Fruit fly (Drosophila melanogaster) whole organism, embryonic: Measurements from ENCODE around the gene CG8097.
A peak's percentile ranks its signal among the peaks of the same experiment; 100 is the strongest.

Experiments
- Ada2b ChIP-seq: fragments of 200-800 bp; sonication (Bioruptor generic); IDR thresholded peaks from 2 replicates; pipeline ENCODE4 v1.3.6; 2022; ENCODE audit warnings: missing biosample characterization, missing genetic modification characterization
- B-H2 ChIP-seq: fragments of 200-800 bp; sonication (Bioruptor generic); optimal IDR thresholded peaks from 2 replicates; lab custom pipeline; 2018; ENCODE audit warnings: missing biosample characterization, mild to moderate bottlenecking, missing genetic modification characterization
- Blimp-1 ChIP-seq: fragments of 200-800 bp; sonication (Bioruptor generic); optimal IDR thresholded peaks from 3 replicates; lab custom pipeline; 2018; ENCODE audit warnings: missing biosample characterization, missing genetic modification characterization, mild to moderate bottlenecking, moderate library complexity, missing genetic modification reagents
- C15 ChIP-seq: fragments of 200-800 bp; sonication (Bioruptor generic); IDR thresholded peaks from 3 replicates; pipeline ENCODE4 v1.3.6; 2022; ENCODE audit warnings: missing biosample characterization, missing genetic modification characterization
- CG11456 ChIP-seq: fragments of 200-800 bp; sonication (Bioruptor generic); IDR thresholded peaks from 3 replicates; pipeline ENCODE4 v1.3.6; 2022; ENCODE audit warnings: missing biosample characterization, missing genetic modification characterization
- CG11504 ChIP-seq: fragments of 200-800 bp; sonication (Bioruptor generic); optimal IDR thresholded peaks from 3 replicates; lab custom pipeline; 2019; ENCODE audit warnings: missing biosample characterization, mild to moderate bottlenecking, missing genetic modification characterization, moderate library complexity
- CG13287 ChIP-seq: fragments of 200-800 bp; sonication (Bioruptor generic); IDR thresholded peaks from 2 replicates; pipeline ENCODE4 v1.3.6; 2022; ENCODE audit warnings: missing biosample characterization, missing genetic modification characterization; ENCODE audit not compliant: partially characterized antibody
- CG13424 ChIP-seq: fragments of 200-800 bp; sonication (Bioruptor generic); optimal IDR thresholded peaks from 2 replicates; lab custom pipeline; 2019; ENCODE audit warnings: missing biosample characterization, mild to moderate bottlenecking, missing genetic modification characterization, moderate library complexity
- CG14441 ChIP-seq: fragments of 200-800 bp; sonication (Bioruptor generic); IDR thresholded peaks from 2 replicates; pipeline ENCODE4 v1.3.6; 2022; ENCODE audit warnings: missing biosample characterization, missing genetic modification characterization
- CG15269 ChIP-seq: fragments of 200-800 bp; sonication (Bioruptor generic); optimal IDR thresholded peaks from 2 replicates; lab custom pipeline; 2018; ENCODE audit warnings: missing biosample characterization, mild to moderate bottlenecking, missing genetic modification characterization, moderate library complexity
- CG1602 ChIP-seq: fragments of 200-800 bp; sonication (Bioruptor generic); optimal IDR thresholded peaks from 3 replicates; lab custom pipeline; 2016; ENCODE audit warnings: missing biosample characterization, missing genetic modification characterization
- CG2120 ChIP-seq: fragments of 200-800 bp; sonication (Bioruptor generic); optimal IDR thresholded peaks from 3 replicates; lab custom pipeline; 2016; ENCODE audit warnings: missing biosample characterization, missing genetic modification characterization
- CG31441 ChIP-seq: fragments of 200-800 bp; sonication (Bioruptor generic); IDR thresholded peaks from 2 replicates; pipeline ENCODE4 v1.3.6; 2022; ENCODE audit warnings: missing biosample characterization, missing genetic modification characterization
- CG33213 ChIP-seq: fragments of 200-800 bp; sonication (Bioruptor generic); optimal IDR thresholded peaks from 3 replicates; lab custom pipeline; 2016; ENCODE audit warnings: missing biosample characterization, missing genetic modification characterization
- CG34224 ChIP-seq: fragments of 200-800 bp; sonication (Bioruptor generic); IDR thresholded peaks from 3 replicates; pipeline ENCODE4 v1.3.6; 2022; ENCODE audit warnings: missing biosample characterization, missing genetic modification characterization; ENCODE audit not compliant: partially characterized antibody
- CG34376 ChIP-seq: fragments of 200-800 bp; sonication (Bioruptor generic); optimal IDR thresholded peaks from 2 replicates; lab custom pipeline; 2018; ENCODE audit warnings: missing biosample characterization, mild to moderate bottlenecking, missing genetic modification characterization
- CG3847 ChIP-seq: fragments of 200-800 bp; sonication (Bioruptor generic); IDR thresholded peaks from 2 replicates; pipeline ENCODE4 v1.3.6; 2022; ENCODE audit warnings: missing biosample characterization, missing genetic modification characterization
- CG7786 ChIP-seq: fragments of 200-800 bp; sonication (Bioruptor generic); optimal IDR thresholded peaks from 2 replicates; lab custom pipeline; 2016; ENCODE audit warnings: missing biosample characterization, missing genetic modification characterization
- CG8290 ChIP-seq, 3 experiments: fragments of 200-800 bp; sonication (Bioruptor generic); optimal IDR thresholded peaks; 2 replicates each; lab custom pipeline; 2016 to 2019; ENCODE audit warnings: missing biosample characterization in 3 of 3, missing genetic modification characterization in 3 of 3, mild to moderate bottlenecking in 2 of 3, moderate library complexity in 1 of 3
- CG9932 ChIP-seq: fragments of 200-800 bp; sonication (Bioruptor generic); IDR thresholded peaks from 2 replicates; pipeline ENCODE4 v1.3.6; 2022; ENCODE audit warnings: missing biosample characterization, missing genetic modification characterization
- Dp ChIP-seq: fragments of 200-800 bp; sonication (Bioruptor generic); optimal IDR thresholded peaks from 2 replicates; lab custom pipeline; 2018; ENCODE audit warnings: missing biosample characterization, mild to moderate bottlenecking, missing genetic modification characterization, moderate library complexity
- Ets65A ChIP-seq: fragments of 200-800 bp; sonication (Bioruptor generic); peaks from one replicate; lab custom pipeline; 2016; ENCODE audit warnings: missing biosample characterization, missing genetic modification characterization
- HLH3B ChIP-seq: fragments of 200-800 bp; sonication (Bioruptor generic); IDR thresholded peaks from 2 replicates; pipeline ENCODE4 v1.3.6; 2022; ENCODE audit warnings: missing biosample characterization, missing genetic modification characterization
- Hr51 ChIP-seq, 2 experiments: fragments of 200-800 bp; sonication (Bioruptor generic); optimal IDR thresholded peaks; 2 replicates in 1 of 2; 3 replicates in 1 of 2; lab custom pipeline; 2016 to 2018; ENCODE audit warnings: missing biosample characterization in 2 of 2, missing genetic modification characterization in 2 of 2, mild to moderate bottlenecking in 1 of 2, moderate library complexity in 1 of 2
- Med ChIP-seq: fragments of 200-800 bp; sonication (Bioruptor generic); peaks from one replicate; lab custom pipeline; 2016; ENCODE audit warnings: missing biosample characterization, missing genetic modification characterization, mild to moderate bottlenecking, inconsistent platforms, moderate library complexity
- Myb ChIP-seq: fragments of 200-800 bp; sonication (Bioruptor generic); optimal IDR thresholded peaks from 2 replicates; lab custom pipeline; 2016; ENCODE audit warnings: missing biosample characterization, missing genetic modification characterization
- Oli ChIP-seq: fragments of 200-800 bp; sonication (Bioruptor generic); optimal IDR thresholded peaks from 2 replicates; lab custom pipeline; 2018; ENCODE audit warnings: missing biosample characterization, mild to moderate bottlenecking, missing genetic modification characterization, moderate library complexity
- Ptx1 ChIP-seq: fragments of 200-800 bp; sonication (Bioruptor generic); IDR thresholded peaks from 2 replicates; pipeline ENCODE4 v1.3.6; 2022; ENCODE audit warnings: missing biosample characterization, missing genetic modification characterization
- Sox102F ChIP-seq: fragments of 200-800 bp; sonication (Bioruptor generic); optimal IDR thresholded peaks from 2 replicates; lab custom pipeline; 2018; ENCODE audit warnings: missing biosample characterization, mild to moderate bottlenecking, missing genetic modification characterization, moderate library complexity
- Vsx1 ChIP-seq: fragments of 200-800 bp; sonication (Bioruptor generic); optimal IDR thresholded peaks from 2 replicates; lab custom pipeline; 2017; ENCODE audit warnings: missing biosample characterization, mild to moderate bottlenecking, missing genetic modification characterization, missing genetic modification reagents
- abd-A ChIP-seq: fragments of 200-800 bp; sonication (Bioruptor generic); optimal IDR thresholded peaks from 3 replicates; lab custom pipeline; 2019; ENCODE audit warnings: missing biosample characterization, mild to moderate bottlenecking, missing genetic modification characterization, moderate library complexity
- chm ChIP-seq: fragments of 200-800 bp; sonication (Bioruptor generic); IDR thresholded peaks from 2 replicates; pipeline ENCODE4 v1.3.6; 2022; ENCODE audit warnings: missing biosample characterization, missing genetic modification characterization
- ci ChIP-seq: fragments of 200-800 bp; sonication (Bioruptor generic); IDR thresholded peaks from 3 replicates; pipeline ENCODE4 v1.3.6; 2022; ENCODE audit warnings: missing biosample characterization, missing genetic modification characterization
- dm ChIP-seq: fragments of 200-800 bp; sonication (Bioruptor generic); optimal IDR thresholded peaks from 3 replicates; lab custom pipeline; 2016; ENCODE audit warnings: missing biosample characterization, missing genetic modification characterization
- dmrt99B ChIP-seq: fragments of 200-800 bp; sonication (Bioruptor generic); optimal IDR thresholded peaks from 2 replicates; lab custom pipeline; 2018; ENCODE audit warnings: missing biosample characterization, mild to moderate bottlenecking, missing genetic modification characterization, moderate library complexity
- dysf ChIP-seq: fragments of 200-800 bp; sonication (Bioruptor generic); IDR thresholded peaks from 3 replicates; pipeline ENCODE4 v1.3.6; 2022; ENCODE audit warnings: missing biosample characterization, missing genetic modification characterization
- esg ChIP-seq: fragments of 200-800 bp; sonication (Bioruptor generic); conservative IDR thresholded peaks from 2 replicates; pipeline ENCODE4 v1.3.6; 2022; ENCODE audit warnings: missing biosample characterization, missing genetic modification characterization
- eve ChIP-seq, 2 experiments: fragments of >200 bp; optimal IDR thresholded peaks; 2 replicates each; lab custom pipeline; 2017; ENCODE audit warnings: missing biosample characterization in 2 of 2, missing genetic modification characterization in 2 of 2
- eyg ChIP-seq: fragments of 200-800 bp; sonication (Bioruptor generic); optimal IDR thresholded peaks from 3 replicates; lab custom pipeline; 2016; ENCODE audit warnings: missing biosample characterization, missing genetic modification characterization
- fd96Cb ChIP-seq: fragments of 200-800 bp; sonication (Bioruptor generic); optimal IDR thresholded peaks from 2 replicates; lab custom pipeline; 2018; ENCODE audit warnings: missing biosample characterization, mild to moderate bottlenecking, missing genetic modification characterization, moderate library complexity
- gem ChIP-seq: fragments of 200-800 bp; sonication (Bioruptor generic); optimal IDR thresholded peaks from 2 replicates; lab custom pipeline; 2019; ENCODE audit warnings: missing biosample characterization, mild to moderate bottlenecking, missing genetic modification characterization, moderate library complexity
- gro ChIP-seq: fragments of 200-800 bp; sonication (Bioruptor generic); optimal IDR thresholded peaks from 2 replicates; lab custom pipeline; 2016; ENCODE audit warnings: missing biosample characterization, missing genetic modification characterization
- gt ChIP-seq: fragments of 200-800 bp; sonication (Bioruptor generic); IDR thresholded peaks from 2 replicates; pipeline ENCODE4 v1.3.6; 2022; ENCODE audit warnings: missing biosample characterization, missing genetic modification characterization
- pan ChIP-seq, 4 experiments: fragments of >200 bp in 3 of 4; fragments of 200-800 bp in 1 of 4; sonication (Bioruptor generic) in 1 of 4; optimal IDR thresholded peaks in 3 of 4; IDR thresholded peaks in 1 of 4; 2 replicates each; pipeline versions ENCODE4 v1.3.6 to Lab custom; 2017 to 2022; ENCODE audit warnings: missing biosample characterization in 2 of 4, missing genetic modification characterization in 2 of 4, mixed read lengths in 1 of 4
- slbo ChIP-seq: fragments of 200-800 bp; sonication (Bioruptor generic); IDR thresholded peaks from 2 replicates; pipeline ENCODE4 v1.3.6; 2022; ENCODE audit warnings: missing biosample characterization, missing genetic modification characterization
- tna ChIP-seq: fragments of 200-800 bp; sonication (Bioruptor generic); IDR thresholded peaks from 2 replicates; pipeline ENCODE4 v1.3.6; 2022; ENCODE audit warnings: missing biosample characterization, missing genetic modification characterization; ENCODE audit not compliant: partially characterized antibody
- unpg ChIP-seq: fragments of 200-800 bp; sonication (Bioruptor generic); optimal IDR thresholded peaks from 3 replicates; lab custom pipeline; 2018; ENCODE audit warnings: missing biosample characterization, mild to moderate bottlenecking, missing genetic modification characterization, moderate library complexity
- zfh1 ChIP-seq: fragments of 200-800 bp; sonication (Bioruptor generic); IDR thresholded peaks from 3 replicates; pipeline ENCODE4 v1.3.6; 2022; ENCODE audit warnings: missing biosample characterization, missing genetic modification characterization
- zfh2 ChIP-seq: fragments of 200-800 bp; sonication (Bioruptor generic); optimal IDR thresholded peaks from 2 replicates; lab custom pipeline; 2016; ENCODE audit warnings: missing biosample characterization, missing genetic modification characterization

CG8097 gene

DNA sequence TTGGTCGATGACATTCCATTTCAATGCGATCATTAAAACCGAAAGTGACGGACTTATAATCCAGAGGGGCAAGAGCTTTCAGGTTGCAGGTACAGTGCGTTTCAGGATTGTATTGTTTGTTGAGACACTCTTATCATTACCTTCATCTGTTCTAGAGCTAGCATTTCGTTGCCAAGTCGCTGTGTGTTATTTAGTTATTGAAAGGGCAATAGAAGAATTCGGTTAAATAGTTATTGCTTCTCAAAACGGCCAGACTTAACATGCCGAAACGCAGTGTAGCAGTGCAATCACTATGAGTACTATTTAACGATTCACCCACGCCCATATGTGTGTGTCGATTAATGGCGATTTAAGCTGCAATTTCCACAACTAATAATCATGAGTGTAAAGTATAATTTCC, 49.7 kb downstream of the CG8097 start (continued):
- TF ChIP-seq tna (GFP tag; lab: Robert Waterston, UW): no peak
- TF ChIP-seq Oli (tag; lab: Kevin White, UChicago): peak; percentile 23
- no peak for TF ChIP-seq Vsx1
- no peak for TF ChIP-seq CG33213 (GFP tag; lab: Kevin White, UChicago)
- peak; percentile 11 for TF ChIP-seq unpg (GFP tag; lab: Kevin White, UChicago)
- TF ChIP-seq dmrt99B (tag; lab: Kevin White, UChicago): peak; percentile 32
- 0 out of 3 replicates have a peak, but pooled peaks have one; percentile 40 for TF ChIP-seq ci (GFP tag; lab: Robert Waterston, UW)
- TF ChIP-seq eve (GFP tag; optimal IDR thresholded peaks at IDR 0.05; lab: Kevin White, UChicago): peak in 1 of 2 experiments; percentile 22
- TF ChIP-seq Med (GFP tag; lab: Kevin White, UChicago): peak; percentile 68
- no peak for TF ChIP-seq esg (GFP tag; lab: Robert Waterston, UW)
- TF ChIP-seq Ptx1 (GFP tag; lab: Robert Waterston, UW): peak; percentile 33
- no peak for TF ChIP-seq CG8290 (GFP tag; optimal IDR thresholded peaks at IDR 0.05; lab: Kevin White, UChicago)
- peak in 1 of 2 experiments; percentile 17 for TF ChIP-seq CG8290 (tag; optimal IDR thresholded peaks at IDR 0.05; lab: Kevin White, UChicago)
- TF ChIP-seq Ets65A (GFP tag; lab: Kevin White, UChicago): peak; percentile 85
- peak; percentile 8 for TF ChIP-seq CG13424
- peak; percentile 39 for TF ChIP-seq CG11504 (tag; lab: Kevin White, UChicago)
- TF ChIP-seq gem (tag; lab: Kevin White, UChicago): peak; percentile 27
- no peak for TF ChIP-seq CG1602 (GFP tag; lab: Kevin White, UChicago)
- peak; percentile 15 for TF ChIP-seq CG15269 (tag; lab: Kevin White, UChicago)
- TF ChIP-seq C15 (GFP tag; lab: Robert Waterston, UW): no peak
- no peak for TF ChIP-seq CG14441
- peak in 1 of 2 experiments; percentile 27 for TF ChIP-seq Hr51 (GFP tag; optimal IDR thresholded peaks at IDR 0.05; lab: Kevin White, UChicago)
- TF ChIP-seq eyg: no peak
- TF ChIP-seq abd-A: no peak
- peak; percentile 35 for TF ChIP-seq Sox102F (GFP tag; lab: Kevin White, UChicago)
- no peak for TF ChIP-seq Ada2b (GFP tag; lab: Robert Waterston, UW)
- no peak for TF ChIP-seq chm (GFP tag; lab: Robert Waterston, UW)
- TF ChIP-seq zfh1 (GFP tag; lab: Robert Waterston, UW): 0 out of 3 replicates have a peak, but pooled peaks have one; percentile 7
- TF ChIP-seq Myb: no peak
- TF ChIP-seq Blimp-1: peak; percentile 46
- peak; percentile 16 for TF ChIP-seq fd96Cb
- TF ChIP-seq zfh2 (GFP tag; lab: Kevin White, UChicago): no peak
- 0 out of 3 replicates have a peak, but pooled peaks have one; percentile 29 for TF ChIP-seq dysf
- TF ChIP-seq, all 482 proteins: peak for 25

DNA sequence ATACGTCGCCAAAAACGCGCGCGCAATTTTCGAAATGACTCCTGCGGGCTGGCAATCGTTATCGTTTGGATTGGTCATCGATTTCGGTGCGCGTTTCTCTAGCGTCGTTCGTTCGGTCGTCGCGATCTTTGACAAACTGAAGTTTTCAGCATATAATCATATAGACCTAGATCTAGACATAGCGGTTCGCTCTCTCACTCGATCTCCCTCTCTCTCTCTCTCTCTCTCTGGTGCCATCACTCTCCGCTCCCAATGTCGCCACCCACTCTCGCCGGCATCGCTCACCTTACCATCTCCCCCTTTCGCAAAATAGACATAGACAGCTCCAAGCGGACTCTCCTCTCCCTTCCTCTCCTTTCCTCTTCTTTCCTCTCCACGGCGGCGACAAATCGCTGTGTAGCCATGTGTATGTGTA, 50.4 kb downstream of the CG8097 start, which contains the start of gene sog:
sog (minus strand) TSS at position 122 of the 415 bp plus-strand sequence.
- TF ChIP-seq B-H2 (peak; percentile 15), CG3847 (0 out of 2 replicates have a peak, but pooled peaks have one; percentile 11), CG2120 (GFP tag; lab: Kevin White, UChicago) (peak; percentile 10), dm (no peak), CG31441 (GFP tag; lab: Robert Waterston, UW) (no peak), gt (no peak), slbo (GFP tag; lab: Robert Waterston, UW) (0 out of 2 replicates have a peak, but pooled peaks have one; percentile 23), CG11456 (0 out of 3 replicates have a peak, but pooled peaks have one; percentile 21), chm (GFP tag; lab: Robert Waterston, UW) (peak; percentile 63; the same call in 1 of the 2 replicates), Dp (peak; percentile 51), CG13287 (GFP tag; lab: Robert Waterston, UW) (peak; percentile 61), CG34376 (GFP tag; lab: Kevin White, UChicago) (peak; percentile 17), CG9932 (peak; percentile 26; the same call in 1 of the 2 replicates), gro (GFP tag; lab: Kevin White, UChicago) (peak; percentile 14), ci (GFP tag; lab: Robert Waterston, UW) (0 out of 3 replicates have a peak, but pooled peaks have one; percentile 47), CG7786 (GFP tag; lab: Kevin White, UChicago) (no peak), pan (optimal IDR thresholded peaks at IDR 0.05; lab: Kevin White, UChicago) (no peak), pan (GFP tag; optimal IDR thresholded peaks at IDR 0.05 in 1 of 2, IDR thresholded peaks at IDR 0.05 in 1 of 2) (peak in 1 of 2 experiments; percentile 21), CG34224 (peak; percentile 59), HLH3B (peak; percentile 14; the same call in 1 of the 2 replicates), CG11504 (tag; lab: Kevin White, UChicago) (peak; percentile 69)
